Fruit fly (Drosophila melanogaster): ENCODE data around the gene Unc-76.

Unc-76 gene

dm6 chrX:2094072-2094761, 13.8 kb downstream of the Unc-76 start, which contains the start of gene csw (continued):
- TF ChIP-seq fd3F (GFP tag; optimal IDR thresholded peaks at IDR 0.05) = no peak
- peak; percentile 14 for TF ChIP-seq pnt (GFP tag; optimal IDR thresholded peaks at IDR 0.05)
- no peak for TF ChIP-seq Gsc (GFP tag; IDR thresholded peaks at IDR 0.05)
- TF ChIP-seq D19A (tag; optimal IDR thresholded peaks at IDR 0.05) = no peak
- TF ChIP-seq lilli (GFP tag; optimal IDR thresholded peaks at IDR 0.05) = peak; percentile 64
- no peak for TF ChIP-seq twi (tag; optimal IDR thresholded peaks at IDR 0.05)
- no peak for TF ChIP-seq CG4707 (GFP tag; optimal IDR thresholded peaks at IDR 0.05)
- TF ChIP-seq NC2β (GFP tag; optimal IDR thresholded peaks at IDR 0.05) = peak; percentile 44
- TF ChIP-seq dpn (GFP tag; optimal IDR thresholded peaks at IDR 0.05) = peak; percentile 59 to 62
- no peak for TF ChIP-seq cwo (GFP tag; optimal IDR thresholded peaks at IDR 0.05)
- no peak for TF ChIP-seq Hmx (GFP tag; optimal IDR thresholded peaks at IDR 0.05)
- no peak for TF ChIP-seq repo (GFP tag; optimal IDR thresholded peaks at IDR 0.05)
- peak; percentile 64 for TF ChIP-seq crol (GFP tag; IDR thresholded peaks at IDR 0.05)
- TF ChIP-seq CG10462 (GFP tag; optimal IDR thresholded peaks at IDR 0.05) = no peak
- peak; percentile 97 for TF ChIP-seq sqz (GFP tag; optimal IDR thresholded peaks at IDR 0.05)
- TF ChIP-seq dm (GFP tag; optimal IDR thresholded peaks at IDR 0.05) = peak; percentile 65
- no peak for TF ChIP-seq CG1792 (GFP tag; optimal IDR thresholded peaks at IDR 0.05)
- TF ChIP-seq CG14014 (GFP tag; IDR thresholded peaks at IDR 0.05) = no peak
- TF ChIP-seq CG4820 (GFP tag; optimal IDR thresholded peaks at IDR 0.05) = no peak
- peak; percentile 15 for TF ChIP-seq CG2678 (tag; optimal IDR thresholded peaks at IDR 0.05)
- no peak for TF ChIP-seq org-1 (GFP tag; optimal IDR thresholded peaks at IDR 0.05)
- peak; percentile 80 for TF ChIP-seq HmgZ (tag; optimal IDR thresholded peaks at IDR 0.05)
- peak; percentile 22 for TF ChIP-seq caup (GFP tag; optimal IDR thresholded peaks at IDR 0.05; ENCODE audit: severe bottlenecking)
- peak; percentile 40 for TF ChIP-seq Xbp1 (GFP tag; optimal IDR thresholded peaks at IDR 0.05)
- no peak for TF ChIP-seq pros (GFP tag; optimal IDR thresholded peaks at IDR 0.05)
- TF ChIP-seq CG12236 (GFP tag; optimal IDR thresholded peaks at IDR 0.05) = no peak
- TF ChIP-seq CG17328 (GFP tag; IDR thresholded peaks at IDR 0.05) = peak; percentile 40; the same call in 1 of the 2 replicates
- no peak for TF ChIP-seq Optix (GFP tag; IDR thresholded peaks at IDR 0.05)
- peak; percentile 91 for TF ChIP-seq CG31365 (tag; optimal IDR thresholded peaks at IDR 0.05)
- TF ChIP-seq bigmax (GFP tag; optimal IDR thresholded peaks at IDR 0.05) = no peak
- TF ChIP-seq onecut (GFP tag; IDR thresholded peaks at IDR 0.05) = peak; percentile 94
- no peak for TF ChIP-seq dan (GFP tag; IDR thresholded peaks at IDR 0.05)
- TF ChIP-seq cas (GFP tag; IDR thresholded peaks at IDR 0.05) = no peak
- peak; percentile 35 for TF ChIP-seq CG12769 (tag; optimal IDR thresholded peaks at IDR 0.05)
- no peak for TF ChIP-seq CG2202 (tag; optimal IDR thresholded peaks at IDR 0.05)
- TF ChIP-seq CG34422 (GFP tag; IDR thresholded peaks at IDR 0.05) = peak; percentile 52; the same call in 2 of the 3 replicates
- TF ChIP-seq MBD-R2 (GFP tag; IDR thresholded peaks at IDR 0.05) = peak; percentile 69
- peak; percentile 44 for TF ChIP-seq shn (GFP tag; optimal IDR thresholded peaks at IDR 0.05)
- peak; percentile 57 for TF ChIP-seq B-H2 (GFP tag; optimal IDR thresholded peaks at IDR 0.05)
- TF ChIP-seq HHEX (GFP tag; optimal IDR thresholded peaks at IDR 0.05) = peak; percentile 5
- TF ChIP-seq klu (GFP tag; IDR thresholded peaks at IDR 0.05) = no peak
- TF ChIP-seq Ada2b (GFP tag; IDR thresholded peaks at IDR 0.05) = no peak
- TF ChIP-seq CG11723 (GFP tag; optimal IDR thresholded peaks at IDR 0.05) = no peak
- no peak for TF ChIP-seq CG16863 (GFP tag; optimal IDR thresholded peaks at IDR 0.05)
- no peak for TF ChIP-seq CG2129 (GFP tag; IDR thresholded peaks at IDR 0.05; ENCODE audit: partially characterized antibody)
- peak; percentile 22 for TF ChIP-seq CG9817 (tag; optimal IDR thresholded peaks at IDR 0.05)
- TF ChIP-seq eyg (GFP tag; optimal IDR thresholded peaks at IDR 0.05) = no peak
- no peak for TF ChIP-seq gcm2 (GFP tag; optimal IDR thresholded peaks at IDR 0.05)
- peak; percentile 54 for TF ChIP-seq stwl (tag; optimal IDR thresholded peaks at IDR 0.05)
- peak in 1 of 3 experiments; percentile 60 for TF ChIP-seq lola (GFP tag; optimal IDR thresholded peaks at IDR 0.05)
